Fruit fly (Drosophila melanogaster): ENCODE data around the gene CG6674.

The CG6674 gene

dm6 chr3L:9972007-9972856, at the start of gene CG6674, which contains the start of the genes CG42455 and vnc:
Gene CG6674 (minus strand): TSS chr3L:9972054.
Gene CG42455 (plus strand): TSS chr3L:9972312.
Gene vnc (plus strand): TSS chr3L:9972312.
- TF ChIP-seq CG33017 (tag; optimal IDR thresholded peaks at IDR 0.05) (peak; percentile 7), CG5204 (GFP tag; optimal IDR thresholded peaks at IDR 0.05) (peak; percentile 61), tj (GFP tag; optimal IDR thresholded peaks at IDR 0.05) (no peak), ovo (GFP tag; optimal IDR thresholded peaks at IDR 0.05) (no peak), CG14711 (tag; optimal IDR thresholded peaks at IDR 0.05) (peak; percentile 13), cnc (optimal IDR thresholded peaks at IDR 0.05) (no peak), pad (GFP tag; optimal IDR thresholded peaks at IDR 0.05) (peak; percentile 39), kay (GFP tag; ENCODE audit: borderline replicate concordance) (peak; percentile 19), toe (GFP tag; optimal IDR thresholded peaks at IDR 0.05) (peak; percentile 8), Hr96 (GFP tag; optimal IDR thresholded peaks at IDR 0.05) (peak; percentile 28), Mnt (GFP tag; optimal IDR thresholded peaks at IDR 0.05) (peak; percentile 39), Clk (GFP tag; optimal IDR thresholded peaks at IDR 0.05) (no peak), CG1620 (GFP tag; optimal IDR thresholded peaks at IDR 0.05) (no peak), CG12768 (GFP tag; optimal IDR thresholded peaks at IDR 0.05) (peak; percentile 18), CG7045 (GFP tag; optimal IDR thresholded peaks at IDR 0.05) (peak; percentile 37), Crg-1 (GFP tag; optimal IDR thresholded peaks at IDR 0.05) (peak; percentile 24), cic (GFP tag; optimal IDR thresholded peaks at IDR 0.05) (no peak), CG11617 (GFP tag; optimal IDR thresholded peaks at IDR 0.05) (no peak), CG7101 (tag; optimal IDR thresholded peaks at IDR 0.05) (peak; percentile 52), bab1 (GFP tag; optimal IDR thresholded peaks at IDR 0.05) (peak; percentile 3)

dm6 chr3L:9974172-9974896, 2.5 kb upstream of the CG6674 start, which contains the start of gene dpr6:
Gene dpr6 (plus strand): TSS chr3L:9974651.
- TF ChIP-seq ovo (GFP tag; optimal IDR thresholded peaks at IDR 0.05) (peak; percentile 58), Mnt (GFP tag; optimal IDR thresholded peaks at IDR 0.05) (peak; percentile 40), kay (GFP tag; ENCODE audit: borderline replicate concordance) (no peak), CG7101 (tag; optimal IDR thresholded peaks at IDR 0.05) (no peak), bab1 (GFP tag; optimal IDR thresholded peaks at IDR 0.05) (peak; percentile 1), tj (GFP tag; optimal IDR thresholded peaks at IDR 0.05) (no peak), toe (GFP tag; optimal IDR thresholded peaks at IDR 0.05) (no peak)

dm6 chr3L:9969158-9969557, 2.7 kb downstream of the CG6674 start:
- no peak for TF ChIP-seq CG11617 (GFP tag; optimal IDR thresholded peaks at IDR 0.05)
- TF ChIP-seq CG7045 (GFP tag; optimal IDR thresholded peaks at IDR 0.05) = no peak
- TF ChIP-seq CG12768 (GFP tag; optimal IDR thresholded peaks at IDR 0.05) = no peak
- TF ChIP-seq kay (GFP tag; ENCODE audit: borderline replicate concordance) = no peak
- TF ChIP-seq CG1620 (GFP tag; optimal IDR thresholded peaks at IDR 0.05) = no peak
- no peak for TF ChIP-seq Hr96 (GFP tag; optimal IDR thresholded peaks at IDR 0.05)

dm6 chr3L:9968267-9968721, 3.6 kb downstream of the CG6674 start, which contains the start of the genes CG6685 and Dronc:
Gene CG6685 (minus strand): TSS chr3L:9968317.
Gene Dronc (plus strand): TSS chr3L:9968479.
- peak; percentile 3 for TF ChIP-seq Mnt (GFP tag; optimal IDR thresholded peaks at IDR 0.05)
- peak; percentile 8 for TF ChIP-seq pad (GFP tag; optimal IDR thresholded peaks at IDR 0.05)
- peak; percentile 31 for TF ChIP-seq CG7101 (tag; optimal IDR thresholded peaks at IDR 0.05)
- peak; percentile 56 for TF ChIP-seq bab1 (GFP tag; optimal IDR thresholded peaks at IDR 0.05)
- TF ChIP-seq CG11617 (GFP tag; optimal IDR thresholded peaks at IDR 0.05) = no peak
- no peak for TF ChIP-seq tj (GFP tag; optimal IDR thresholded peaks at IDR 0.05)

dm6 chr3L:9927169-9927568, 44.7 kb downstream of the CG6674 start:
- TF ChIP-seq kay (GFP tag; ENCODE audit: borderline replicate concordance) = no peak
- peak; percentile 95 for TF ChIP-seq pad (GFP tag; optimal IDR thresholded peaks at IDR 0.05)
- no peak for TF ChIP-seq cnc (optimal IDR thresholded peaks at IDR 0.05)
